Worm (Caenorhabditis elegans) whole organism, midembryonic: ENCODE data around the gene cpr-8.

Experiments
- T22C8.4 ChIP-seq: fragments of 200-800 bp; sonication (Bioruptor generic); IDR thresholded peaks from 2 replicates; pipeline ENCODE4 v1.3.6; 2022; ENCODE audit warnings: missing genetic modification characterization, missing compliant biosample characterization
- flt-1 ChIP-seq: fragments of 200-800 bp; sonication (Bioruptor generic); IDR thresholded peaks from 2 replicates; pipeline ENCODE4 v1.3.6; 2022; ENCODE audit warnings: missing genetic modification characterization, missing compliant biosample characterization
- klf-2 ChIP-seq: fragments of 200-800 bp; sonication (Bioruptor generic); conservative IDR thresholded peaks from 2 replicates; pipeline ENCODE4 v1.3.6; 2022; ENCODE audit warnings: missing genetic modification reagents, missing genetic modification characterization, missing compliant biosample characterization

- no peak for TF ChIP-seq klf-2
- no peak for TF ChIP-seq flt-1 (GFP tag; lab: Robert Waterston, UW)
- no peak for TF ChIP-seq T22C8.4 (GFP tag; lab: Robert Waterston, UW)
These were observed 42.0 kb downstream of the cpr-8 start, which contains the start of gene T21H3.1 for ce11 chrV:1176277-1176839.
